1 fruit fly cellular context compared by ENCODE assay signal in genomic region chr2L:8414887-8415883, dm6.
TF ChIP-seq lines count a peak whose summit lies in the region.

Gene CG13398, minus strand, starts transcription at chr2L:8415256.
Gene Akap200, plus strand, starts transcription at chr2L:8415690.

TF ChIP-seq in whole organism, embryonic, 481 proteins besides CTCF, POLR2A, EP300 and RAD21 (continued from another document):
- TF ChIP-seq CG12391 (tag; optimal IDR thresholded peaks at IDR 0.05; lab: Kevin White, UChicago) (peak; percentile 65), Sry-β (GFP tag; optimal IDR thresholded peaks at IDR 0.05; lab: Kevin White, UChicago) (peak; percentile 90), CG7786 (GFP tag; optimal IDR thresholded peaks at IDR 0.05; lab: Kevin White, UChicago) (peak; percentile 4), salm (tag; optimal IDR thresholded peaks at IDR 0.05; lab: Kevin White, UChicago) (no peak), dpn (GFP tag; optimal IDR thresholded peaks at IDR 0.05; lab: Kevin White, UChicago) (peak in 1 of 2 experiments; percentile 9), scrt (GFP tag; optimal IDR thresholded peaks at IDR 0.05; lab: Kevin White, UChicago) (no peak), sr (GFP tag; IDR thresholded peaks at IDR 0.05; lab: Robert Waterston, UW) (no peak), sens (GFP tag; lab: Kevin White, UChicago) (peak; percentile 90), CG15514 (GFP tag; optimal IDR thresholded peaks at IDR 0.05; lab: Kevin White, UChicago) (peak; percentile 19), CG2120 (GFP tag; optimal IDR thresholded peaks at IDR 0.05; lab: Kevin White, UChicago) (peak; percentile 48), CG31224 (GFP tag; IDR thresholded peaks at IDR 0.05; lab: Robert Waterston, UW) (0 out of 2 replicates have a peak, but pooled peaks have one; percentile 28), stwl (tag; optimal IDR thresholded peaks at IDR 0.05; lab: Kevin White, UChicago) (peak; percentile 1), btn (GFP tag; optimal IDR thresholded peaks at IDR 0.05; lab: Kevin White, UChicago) (no peak), D (optimal IDR thresholded peaks at IDR 0.05; lab: Kevin White, UChicago) (no peak), D (GFP tag; optimal IDR thresholded peaks at IDR 0.05; lab: Kevin White, UChicago) (no peak), CG17912 (GFP tag; optimal IDR thresholded peaks at IDR 0.05; lab: Kevin White, UChicago) (peak; percentile 24), klu (GFP tag; IDR thresholded peaks at IDR 0.05; lab: Robert Waterston, UW) (0 out of 2 replicates have a peak, but pooled peaks have one; percentile 23), trem (tag; optimal IDR thresholded peaks at IDR 0.05; lab: Kevin White, UChicago) (peak; percentile 98), gsb-n (tag; optimal IDR thresholded peaks at IDR 0.05; lab: Kevin White, UChicago) (peak; percentile 11), zen (tag; optimal IDR thresholded peaks at IDR 0.05; lab: Kevin White, UChicago) (peak; percentile 19), BEAF-32 (GFP tag; optimal IDR thresholded peaks at IDR 0.05; lab: Kevin White, UChicago) (peak; percentile 16), eyg (GFP tag; optimal IDR thresholded peaks at IDR 0.05; lab: Kevin White, UChicago) (no peak), ssp (GFP tag; IDR thresholded peaks at IDR 0.05; lab: Robert Waterston, UW) (peak; percentile 36; the same call in 1 of the 2 replicates), CG9727 (GFP tag; optimal IDR thresholded peaks at IDR 0.05; lab: Kevin White, UChicago) (peak; percentile 38), lov (optimal IDR thresholded peaks at IDR 0.05; lab: Kevin White, UChicago) (no peak), lov (GFP tag; IDR thresholded peaks at IDR 0.05; lab: Robert Waterston, UW) (no peak), CG5953 (GFP tag; IDR thresholded peaks at IDR 0.05; lab: Robert Waterston, UW) (0 out of 2 replicates have a peak, but pooled peaks have one; percentile 29), CrebB (tag; optimal IDR thresholded peaks at IDR 0.05; lab: Kevin White, UChicago) (no peak), D19A (tag; optimal IDR thresholded peaks at IDR 0.05; lab: Kevin White, UChicago) (peak; percentile 41), CG17385 (GFP tag; optimal IDR thresholded peaks at IDR 0.05; lab: Kevin White, UChicago) (peak; percentile 23), CG17612 (GFP tag; IDR thresholded peaks at IDR 0.05; lab: Robert Waterston, UW) (no peak), pzg (GFP tag; optimal IDR thresholded peaks at IDR 0.05; lab: Kevin White, UChicago) (peak; percentile 49), NC2α (GFP tag; optimal IDR thresholded peaks at IDR 0.05; lab: Kevin White, UChicago) (no peak), z (GFP tag; IDR thresholded peaks at IDR 0.05; lab: Robert Waterston, UW) (no peak), CG3995 (GFP tag; optimal IDR thresholded peaks at IDR 0.05; lab: Kevin White, UChicago) (peak; percentile 75), inv (GFP tag; IDR thresholded peaks at IDR 0.05; lab: Robert Waterston, UW; ENCODE audit: partially characterized antibody) (no peak), CG14965 (GFP tag; optimal IDR thresholded peaks at IDR 0.05; lab: Kevin White, UChicago; ENCODE audit: borderline replicate concordance) (no peak), Hr39 (optimal IDR thresholded peaks at IDR 0.05; lab: Kevin White, UChicago) (no peak), CG16863 (GFP tag; optimal IDR thresholded peaks at IDR 0.05; lab: Kevin White, UChicago) (no peak), CG30020 (tag; optimal IDR thresholded peaks at IDR 0.05; lab: Kevin White, UChicago) (peak; percentile 31), B-H1 (GFP tag; IDR thresholded peaks at IDR 0.05; lab: Robert Waterston, UW) (no peak), CoRest (tag; optimal IDR thresholded peaks at IDR 0.05; lab: Kevin White, UChicago) (peak; percentile 70), sug (tag; optimal IDR thresholded peaks at IDR 0.05; lab: Kevin White, UChicago) (peak; percentile 14), wdn (GFP tag; IDR thresholded peaks at IDR 0.05; lab: Robert Waterston, UW) (no peak), CG18262 (tag; optimal IDR thresholded peaks at IDR 0.05; lab: Kevin White, UChicago) (peak; percentile 46), CG14710 (tag; optimal IDR thresholded peaks at IDR 0.05; lab: Kevin White, UChicago) (peak; percentile 66), lola (GFP tag; optimal IDR thresholded peaks at IDR 0.05; lab: Kevin White, UChicago) (peak in 1 of 3 experiments; percentile 50), Antp (GFP tag; optimal IDR thresholded peaks at IDR 0.05; lab: Kevin White, UChicago) (no peak), pho (GFP tag; optimal IDR thresholded peaks at IDR 0.05; lab: Kevin White, UChicago) (peak; percentile 3), CG9215 (GFP tag; IDR thresholded peaks at IDR 0.05; lab: Robert Waterston, UW) (0 out of 2 replicates have a peak, but pooled peaks have one; percentile 30), CG3065 (GFP tag; optimal IDR thresholded peaks at IDR 0.05; lab: Kevin White, UChicago) (no peak), CG33557 (GFP tag; optimal IDR thresholded peaks at IDR 0.05; lab: Kevin White, UChicago) (peak; percentile 6), CG9437 (GFP tag; optimal IDR thresholded peaks at IDR 0.05; lab: Kevin White, UChicago) (peak; percentile 57), CG9876 (GFP tag; optimal IDR thresholded peaks at IDR 0.05; lab: Kevin White, UChicago) (no peak), CG8478 (optimal IDR thresholded peaks at IDR 0.05; lab: Kevin White, UChicago) (no peak), CG11247 (GFP tag; IDR thresholded peaks at IDR 0.05; lab: Robert Waterston, UW) (0 out of 2 replicates have a peak, but pooled peaks have one; percentile 10), NC2β (GFP tag; optimal IDR thresholded peaks at IDR 0.05; lab: Kevin White, UChicago) (no peak), Dbx (GFP tag; IDR thresholded peaks at IDR 0.05; lab: Robert Waterston, UW) (no peak), Hsf (GFP tag; optimal IDR thresholded peaks at IDR 0.05; lab: Kevin White, UChicago) (peak; percentile 16), exex (tag; optimal IDR thresholded peaks at IDR 0.05; lab: Kevin White, UChicago) (no peak), CG2199 (GFP tag; IDR thresholded peaks at IDR 0.05; lab: Robert Waterston, UW) (no peak), CG3726 (GFP tag; IDR thresholded peaks at IDR 0.05; lab: Robert Waterston, UW) (no peak), Sry-δ (GFP tag; optimal IDR thresholded peaks at IDR 0.05; lab: Kevin White, UChicago) (no peak), CG10543 (GFP tag; optimal IDR thresholded peaks at IDR 0.05; lab: Kevin White, UChicago) (peak; percentile 57), CG15479 (GFP tag; optimal IDR thresholded peaks at IDR 0.05; lab: Kevin White, UChicago) (peak; percentile 20), CG16815 (GFP tag; optimal IDR thresholded peaks at IDR 0.05; lab: Kevin White, UChicago) (peak; percentile 33)
